Fruit fly (Drosophila melanogaster) whole organism, prepupa: Measurements from ENCODE around the gene mex1.

Experiments used
- Blimp-1 ChIP-seq: fragments of 200-800 bp; sonication (Bioruptor generic); optimal IDR thresholded peaks from 3 replicates; lab custom pipeline; 2017; ENCODE audit warnings: missing biosample characterization, missing genetic modification characterization, mild to moderate bottlenecking, moderate library complexity, missing genetic modification reagents
- CG10631 ChIP-seq: fragments of 200-800 bp; sonication (Bioruptor generic); optimal IDR thresholded peaks from 2 replicates; lab custom pipeline; 2016; ENCODE audit warnings: missing biosample characterization, missing genetic modification characterization
- CG15336 ChIP-seq: fragments of 200-800 bp; sonication (Bioruptor generic); IDR thresholded peaks from 2 replicates; pipeline ENCODE4 v1.3.6; 2022; ENCODE audit warnings: missing biosample characterization, missing genetic modification characterization
- CG9139 ChIP-seq: fragments of 200-800 bp; sonication (Bioruptor generic); optimal IDR thresholded peaks from 3 replicates; lab custom pipeline; 2017; ENCODE audit warnings: missing biosample characterization, mild to moderate bottlenecking, missing genetic modification characterization
- Eip78C ChIP-seq: fragments of 200-800 bp; sonication (Bioruptor generic); peaks from one replicate; lab custom pipeline; 2016; ENCODE audit warnings: missing biosample characterization, missing genetic modification characterization
- OdsH ChIP-seq: fragments of 200-800 bp; sonication (Bioruptor generic); optimal IDR thresholded peaks from 3 replicates; lab custom pipeline; 2016; ENCODE audit warnings: missing biosample characterization, missing genetic modification characterization
- Sox102F ChIP-seq: fragments of 200-800 bp; sonication (Bioruptor generic); optimal IDR thresholded peaks from 2 replicates; lab custom pipeline; 2016; ENCODE audit warnings: missing biosample characterization, mild to moderate bottlenecking, missing genetic modification characterization
- cyc ChIP-seq: fragments of 200-800 bp; sonication (Bioruptor generic); optimal IDR thresholded peaks from 3 replicates; lab custom pipeline; 2016; ENCODE audit warnings: missing biosample characterization, missing genetic modification characterization
- esn ChIP-seq: fragments of 200-800 bp; sonication (Bioruptor generic); optimal IDR thresholded peaks from 2 replicates; lab custom pipeline; 2016; ENCODE audit warnings: missing biosample characterization, mild to moderate bottlenecking, missing genetic modification characterization, moderate library complexity
- lz ChIP-seq: fragments of 200-800 bp; sonication (Bioruptor generic); optimal IDR thresholded peaks from 3 replicates; lab custom pipeline; 2016; ENCODE audit warnings: missing biosample characterization, missing genetic modification characterization

dm6 chr3L:15474010-15474409 lies 45.4 kb downstream of the mex1 start, which contains the start of gene cocoon:
- TF ChIP-seq lz (GFP tag; lab: Kevin White, UChicago) (no peak), CG15336 (GFP tag; lab: Robert Waterston, UW) (no peak), esn (GFP tag; lab: Kevin White, UChicago) (no peak), Eip78C (GFP tag; lab: Kevin White, UChicago) (no peak), CG10631 (GFP tag; lab: Kevin White, UChicago) (no peak), CG9139 (GFP tag; lab: Kevin White, UChicago) (no peak), cyc (GFP tag; lab: Kevin White, UChicago) (no peak), Sox102F (GFP tag; lab: Kevin White, UChicago) (no peak), OdsH (GFP tag; lab: Kevin White, UChicago) (no peak), Blimp-1 (GFP tag; lab: Kevin White, UChicago) (no peak)
